Comparison of ENCODE assay signal across 1 fruit fly cellular context in the genomic region with DNA sequence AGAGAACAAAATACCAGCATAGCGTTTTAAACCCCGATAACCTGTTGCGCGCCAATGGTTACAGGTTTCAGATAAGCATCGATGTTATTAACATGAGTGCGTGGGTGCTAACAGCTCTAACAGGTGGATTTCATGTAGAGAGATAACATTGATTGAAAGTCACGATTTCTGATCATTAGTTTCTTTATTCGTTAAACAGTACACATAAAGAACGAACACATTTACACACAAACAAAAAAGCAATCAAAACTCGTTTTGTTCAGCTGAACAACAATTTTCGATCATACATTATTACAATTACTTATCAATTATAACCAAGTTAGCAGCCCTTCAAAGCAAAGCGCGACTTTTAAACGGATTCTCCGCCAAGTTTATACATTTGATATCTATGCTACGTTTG.
TF ChIP-seq lines count a peak whose summit lies in the region.

No protein-coding gene starts in this region.

TF ChIP-seq in whole organism, embryonic, 481 proteins besides CTCF, POLR2A, EP300 and RAD21 (continued from another document):
- TF ChIP-seq CG17385 (GFP tag; optimal IDR thresholded peaks at IDR 0.05; lab: Kevin White, UChicago) (no peak), sob (GFP tag; IDR thresholded peaks at IDR 0.05; lab: Robert Waterston, UW) (peak; percentile 6; the same call in 1 of the 2 replicates), CG14860 (GFP tag; IDR thresholded peaks at IDR 0.05; lab: Robert Waterston, UW; ENCODE audit: partially characterized antibody) (no peak), CHES-1-like (GFP tag; optimal IDR thresholded peaks at IDR 0.05; lab: Kevin White, UChicago) (no peak), gcm2 (GFP tag; optimal IDR thresholded peaks at IDR 0.05; lab: Kevin White, UChicago) (no peak), az2 (GFP tag; optimal IDR thresholded peaks at IDR 0.05; lab: Kevin White, UChicago) (peak; percentile 32), gcm (GFP tag; optimal IDR thresholded peaks at IDR 0.05; lab: Kevin White, UChicago) (peak; percentile 1), unpg (GFP tag; optimal IDR thresholded peaks at IDR 0.05; lab: Kevin White, UChicago) (peak; percentile 45)
